Fruit fly (Drosophila melanogaster) whole organism, embryonic: Measurements from ENCODE around the gene cana.

Experiments
- Aef1 ChIP-seq: fragments of 200-800 bp; sonication (Bioruptor generic); IDR thresholded peaks from 3 replicates; pipeline ENCODE4 v1.3.6; 2022; ENCODE audit warnings: missing biosample characterization, missing genetic modification characterization
- CG12219 ChIP-seq: fragments of 200-800 bp; sonication (Bioruptor generic); optimal IDR thresholded peaks from 3 replicates; lab custom pipeline; 2018; ENCODE audit warnings: missing biosample characterization, mild to moderate bottlenecking, missing genetic modification characterization
- CG12744 ChIP-seq: fragments of 200-800 bp; sonication (Bioruptor generic); optimal IDR thresholded peaks from 2 replicates; lab custom pipeline; 2016; ENCODE audit warnings: missing biosample characterization, missing genetic modification characterization
- CG13894 ChIP-seq: fragments of 200-800 bp; sonication (Bioruptor generic); optimal IDR thresholded peaks from 3 replicates; lab custom pipeline; 2018; ENCODE audit warnings: missing biosample characterization, mild to moderate bottlenecking, missing genetic modification characterization, moderate library complexity
- CG14441 ChIP-seq: fragments of 200-800 bp; sonication (Bioruptor generic); IDR thresholded peaks from 2 replicates; pipeline ENCODE4 v1.3.6; 2022; ENCODE audit warnings: missing biosample characterization, missing genetic modification characterization
- CG1529 ChIP-seq: fragments of 200-800 bp; sonication (Bioruptor generic); optimal IDR thresholded peaks from 3 replicates; lab custom pipeline; 2018; ENCODE audit warnings: missing biosample characterization, missing genetic modification characterization
- CG16863 ChIP-seq: fragments of 200-800 bp; sonication (Bioruptor generic); optimal IDR thresholded peaks from 3 replicates; lab custom pipeline; 2016; ENCODE audit warnings: missing biosample characterization, missing genetic modification characterization
- CG17612 ChIP-seq: fragments of 200-800 bp; sonication (Bioruptor generic); IDR thresholded peaks from 2 replicates; pipeline ENCODE4 v1.3.6; 2022; ENCODE audit warnings: missing biosample characterization, missing genetic modification characterization
- CG17829 ChIP-seq: fragments of 200-800 bp; optimal IDR thresholded peaks from 2 replicates; lab custom pipeline; 2019; ENCODE audit warnings: missing biosample characterization, mild to moderate bottlenecking, missing genetic modification characterization, moderate library complexity
- CG1792 ChIP-seq: fragments of 200-800 bp; sonication (Bioruptor generic); optimal IDR thresholded peaks from 2 replicates; lab custom pipeline; 2016; ENCODE audit warnings: missing biosample characterization, missing genetic modification characterization
- CG2120 ChIP-seq: fragments of 200-800 bp; sonication (Bioruptor generic); optimal IDR thresholded peaks from 3 replicates; lab custom pipeline; 2016; ENCODE audit warnings: missing biosample characterization, missing genetic modification characterization
- CG30431 ChIP-seq: fragments of 200-800 bp; sonication (Bioruptor generic); optimal IDR thresholded peaks from 2 replicates; lab custom pipeline; 2017; ENCODE audit warnings: missing biosample characterization, missing genetic modification characterization
- Camta ChIP-seq: fragments of 200-800 bp; sonication (Bioruptor generic); optimal IDR thresholded peaks from 2 replicates; lab custom pipeline; 2016; ENCODE audit warnings: missing biosample characterization, missing genetic modification characterization
- D ChIP-seq, 2 experiments: fragments of 200-800 bp in 1 of 2; fragments of >200 bp in 1 of 2; sonication (Bioruptor generic) in 1 of 2; optimal IDR thresholded peaks; 2 replicates in 1 of 2; 3 replicates in 1 of 2; lab custom pipeline; 2017; ENCODE audit warnings: mild to moderate bottlenecking in 1 of 2, missing biosample characterization in 1 of 2, missing genetic modification characterization in 1 of 2, missing genetic modification reagents in 1 of 2
- Deaf1 ChIP-seq: fragments of 200-800 bp; optimal IDR thresholded peaks from 3 replicates; lab custom pipeline; 2019; ENCODE audit warnings: missing biosample characterization, mild to moderate bottlenecking, missing genetic modification characterization, moderate library complexity
- Drgx ChIP-seq: fragments of 200-800 bp; sonication (Bioruptor generic); IDR thresholded peaks from 2 replicates; pipeline ENCODE4 v1.3.6; 2022; ENCODE audit warnings: missing biosample characterization, missing genetic modification characterization
- Eip74EF ChIP-seq, 2 experiments: fragments of 200-800 bp in 1 of 2; fragments of >200 bp in 1 of 2; sonication (Bioruptor generic) in 1 of 2; optimal IDR thresholded peaks; 2 replicates each; lab custom pipeline; 2017 to 2019; ENCODE audit warnings: missing biosample characterization in 2 of 2, missing genetic modification characterization in 2 of 2, mild to moderate bottlenecking in 1 of 2, moderate library complexity in 1 of 2
- H15 ChIP-seq: fragments of 200-800 bp; sonication (Bioruptor generic); IDR thresholded peaks from 3 replicates; pipeline ENCODE4 v1.3.6; 2022; ENCODE audit warnings: missing biosample characterization, missing genetic modification characterization
- HLH4C ChIP-seq: fragments of 200-800 bp; sonication (Bioruptor generic); IDR thresholded peaks from 3 replicates; pipeline ENCODE4 v1.3.6; 2022; ENCODE audit warnings: missing biosample characterization, missing genetic modification characterization; ENCODE audit not compliant: partially characterized antibody
- Hmr ChIP-seq: fragments of 200-800 bp; sonication (Bioruptor generic); optimal IDR thresholded peaks from 3 replicates; lab custom pipeline; 2017; ENCODE audit warnings: mild to moderate bottlenecking, missing biosample characterization, missing genetic modification reagents, missing genetic modification characterization
- Jarid2 ChIP-seq: fragments of 200-800 bp; sonication (Bioruptor generic); optimal IDR thresholded peaks from 3 replicates; lab custom pipeline; 2017; ENCODE audit warnings: mild to moderate bottlenecking, missing biosample characterization, missing genetic modification reagents, missing genetic modification characterization
- Max ChIP-seq: fragments of 200-800 bp; sonication (Bioruptor generic); optimal IDR thresholded peaks from 2 replicates; lab custom pipeline; 2016; ENCODE audit warnings: missing biosample characterization, mild to moderate bottlenecking, missing genetic modification characterization
- Meics ChIP-seq: fragments of 200-800 bp; sonication (Bioruptor generic); optimal IDR thresholded peaks from 2 replicates; lab custom pipeline; 2017; ENCODE audit warnings: missing biosample characterization, mild to moderate bottlenecking, missing genetic modification characterization
- Myb ChIP-seq: fragments of 200-800 bp; sonication (Bioruptor generic); optimal IDR thresholded peaks from 2 replicates; lab custom pipeline; 2016; ENCODE audit warnings: missing biosample characterization, missing genetic modification characterization
- NfI ChIP-seq: fragments of 200-800 bp; sonication (Bioruptor generic); optimal IDR thresholded peaks from 3 replicates; lab custom pipeline; 2018; ENCODE audit warnings: missing biosample characterization, mild to moderate bottlenecking, missing genetic modification characterization, moderate library complexity
- Optix ChIP-seq: fragments of 200-800 bp; sonication (Bioruptor generic); IDR thresholded peaks from 3 replicates; pipeline ENCODE4 v1.3.6; 2022; ENCODE audit warnings: missing biosample characterization, missing genetic modification characterization
- Poxn ChIP-seq: fragments of 200-800 bp; sonication (Bioruptor generic); IDR thresholded peaks from 2 replicates; pipeline ENCODE4 v1.3.6; 2022; ENCODE audit warnings: missing biosample characterization, missing genetic modification characterization
- Sry-β ChIP-seq: fragments of 200-800 bp; sonication (Bioruptor generic); optimal IDR thresholded peaks from 2 replicates; lab custom pipeline; 2018; ENCODE audit warnings: missing biosample characterization, mild to moderate bottlenecking, missing genetic modification characterization, moderate library complexity
- ash1 ChIP-seq: fragments of 200-800 bp; sonication (Bioruptor generic); optimal IDR thresholded peaks from 2 replicates; lab custom pipeline; 2018; ENCODE audit warnings: missing biosample characterization, mild to moderate bottlenecking, missing genetic modification characterization
- ci ChIP-seq: fragments of 200-800 bp; sonication (Bioruptor generic); IDR thresholded peaks from 3 replicates; pipeline ENCODE4 v1.3.6; 2022; ENCODE audit warnings: missing biosample characterization, missing genetic modification characterization
- dmrt99B ChIP-seq: fragments of 200-800 bp; sonication (Bioruptor generic); optimal IDR thresholded peaks from 2 replicates; lab custom pipeline; 2018; ENCODE audit warnings: missing biosample characterization, mild to moderate bottlenecking, missing genetic modification characterization, moderate library complexity
- esg ChIP-seq: fragments of 200-800 bp; sonication (Bioruptor generic); conservative IDR thresholded peaks from 2 replicates; pipeline ENCODE4 v1.3.6; 2022; ENCODE audit warnings: missing biosample characterization, missing genetic modification characterization
- gcm ChIP-seq: fragments of 200-800 bp; sonication (Bioruptor generic); optimal IDR thresholded peaks from 2 replicates; lab custom pipeline; 2019; ENCODE audit warnings: missing biosample characterization, mild to moderate bottlenecking, missing genetic modification characterization, moderate library complexity
- gro ChIP-seq: fragments of 200-800 bp; sonication (Bioruptor generic); optimal IDR thresholded peaks from 2 replicates; lab custom pipeline; 2016; ENCODE audit warnings: missing biosample characterization, missing genetic modification characterization
- her ChIP-seq: fragments of 200-800 bp; sonication (Bioruptor generic); optimal IDR thresholded peaks from 2 replicates; lab custom pipeline; 2016; ENCODE audit warnings: missing biosample characterization, missing genetic modification characterization
- jumu ChIP-seq: fragments of 200-800 bp; sonication (Bioruptor generic); optimal IDR thresholded peaks from 3 replicates; lab custom pipeline; 2016; ENCODE audit warnings: missing biosample characterization, missing genetic modification characterization
- ken ChIP-seq: fragments of 200-800 bp; sonication (Bioruptor generic); IDR thresholded peaks from 3 replicates; pipeline ENCODE4 v1.3.6; 2022; ENCODE audit warnings: missing biosample characterization, missing genetic modification characterization
- odd ChIP-seq: fragments of 200-800 bp; sonication (Bioruptor generic); optimal IDR thresholded peaks from 2 replicates; lab custom pipeline; 2017; ENCODE audit warnings: missing biosample characterization, mild to moderate bottlenecking, missing genetic modification characterization
- org-1 ChIP-seq: fragments of 200-800 bp; sonication (Bioruptor generic); optimal IDR thresholded peaks from 2 replicates; lab custom pipeline; 2017; ENCODE audit warnings: missing biosample characterization, missing genetic modification characterization
- pita ChIP-seq: fragments of 200-800 bp; sonication (Bioruptor generic); optimal IDR thresholded peaks from 2 replicates; lab custom pipeline; 2017; ENCODE audit warnings: missing biosample characterization, mild to moderate bottlenecking, missing genetic modification characterization
- row ChIP-seq: fragments of 200-800 bp; sonication (Bioruptor generic); IDR thresholded peaks from 3 replicates; pipeline ENCODE4 v1.3.6; 2022; ENCODE audit warnings: missing biosample characterization, missing genetic modification characterization
- run ChIP-seq: fragments of 200-800 bp; sonication (Bioruptor generic); optimal IDR thresholded peaks from 3 replicates; lab custom pipeline; 2018; ENCODE audit warnings: missing biosample characterization, mild to moderate bottlenecking, missing genetic modification characterization
- salm ChIP-seq: fragments of 200-800 bp; sonication (Bioruptor generic); optimal IDR thresholded peaks from 2 replicates; lab custom pipeline; 2018; ENCODE audit warnings: missing biosample characterization, mild to moderate bottlenecking, missing genetic modification characterization
- scrt ChIP-seq: fragments of 200-800 bp; sonication (Bioruptor generic); optimal IDR thresholded peaks from 2 replicates; lab custom pipeline; 2018; ENCODE audit warnings: missing biosample characterization, mild to moderate bottlenecking, missing genetic modification characterization, moderate library complexity
- sd ChIP-seq: fragments of 200-800 bp; sonication (Bioruptor generic); optimal IDR thresholded peaks from 3 replicates; lab custom pipeline; 2018; ENCODE audit warnings: missing biosample characterization, mild to moderate bottlenecking, missing genetic modification characterization, moderate library complexity
- sens ChIP-seq: fragments of 200-800 bp; sonication (Bioruptor generic); peaks from one replicate; lab custom pipeline; 2016; ENCODE audit warnings: missing biosample characterization, missing genetic modification characterization
- sim ChIP-seq: fragments of 200-800 bp; sonication (Bioruptor generic); IDR thresholded peaks from 2 replicates; pipeline ENCODE4 v1.3.6; 2022; ENCODE audit warnings: missing biosample characterization, missing genetic modification characterization
- stwl ChIP-seq: fragments of 200-800 bp; sonication (Bioruptor generic); optimal IDR thresholded peaks from 3 replicates; lab custom pipeline; 2018; ENCODE audit warnings: missing biosample characterization, mild to moderate bottlenecking, missing genetic modification characterization, moderate library complexity
- tap ChIP-seq: fragments of 200-800 bp; optimal IDR thresholded peaks from 3 replicates; lab custom pipeline; 2019; ENCODE audit warnings: missing biosample characterization, mild to moderate bottlenecking, missing genetic modification characterization, moderate library complexity
- trem ChIP-seq: fragments of 200-800 bp; optimal IDR thresholded peaks from 3 replicates; lab custom pipeline; 2019; ENCODE audit warnings: missing biosample characterization, mild to moderate bottlenecking, missing genetic modification characterization, moderate library complexity
- yki ChIP-seq: fragments of >200 bp; optimal IDR thresholded peaks from 3 replicates; lab custom pipeline; 2018
- zen ChIP-seq: fragments of 200-800 bp; sonication (Bioruptor generic); optimal IDR thresholded peaks from 3 replicates; lab custom pipeline; 2018; ENCODE audit warnings: missing biosample characterization, mild to moderate bottlenecking, missing genetic modification characterization, moderate library complexity

Gene cana

DNA sequence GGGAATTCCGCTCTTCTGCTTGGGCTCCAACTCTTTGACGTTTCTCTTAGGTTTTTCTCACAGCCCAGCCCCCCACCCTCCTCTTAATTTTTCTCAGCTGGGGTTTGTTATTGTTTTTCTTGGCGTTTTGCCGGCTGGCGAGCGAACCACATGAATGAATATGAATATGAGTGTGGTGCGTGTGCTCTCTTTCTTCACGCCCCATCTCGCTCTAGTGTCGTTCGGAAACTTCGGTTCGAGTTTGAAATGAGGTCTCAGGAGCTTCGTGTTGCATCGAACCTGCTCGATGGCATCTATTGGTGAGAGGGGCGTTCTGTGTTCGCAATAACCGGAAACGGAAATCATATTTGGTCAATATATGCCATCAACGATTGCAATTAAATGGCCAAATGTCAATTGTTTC, 48.3 kb upstream of the cana start (continued):
- no peak for TF ChIP-seq dmrt99B
- peak in 1 of 2 experiments; percentile 34 for TF ChIP-seq Eip74EF (GFP tag; optimal IDR thresholded peaks at IDR 0.05; lab: Kevin White, UChicago)
- TF ChIP-seq gcm (GFP tag; lab: Kevin White, UChicago): peak; percentile 11
- TF ChIP-seq Deaf1 (tag; lab: Kevin White, UChicago): peak; percentile 97
- TF ChIP-seq CG14441 (GFP tag; lab: Robert Waterston, UW): no peak
- TF ChIP-seq CG12744: no peak
- TF ChIP-seq Poxn (GFP tag; lab: Robert Waterston, UW): no peak
- no peak for TF ChIP-seq yki
- TF ChIP-seq NfI (GFP tag; lab: Kevin White, UChicago): no peak
- TF ChIP-seq jumu (GFP tag; lab: Kevin White, UChicago): no peak
- TF ChIP-seq CG12219 (GFP tag; lab: Kevin White, UChicago): peak; percentile 27
- TF ChIP-seq HLH4C (GFP tag; lab: Robert Waterston, UW): 0 out of 3 replicates have a peak, but pooled peaks have one; percentile 28
- TF ChIP-seq D (optimal IDR thresholded peaks at IDR 0.05; lab: Kevin White, UChicago): no peak
- no peak for TF ChIP-seq D (GFP tag; optimal IDR thresholded peaks at IDR 0.05; lab: Kevin White, UChicago)
- TF ChIP-seq ash1 (GFP tag; lab: Kevin White, UChicago): no peak
- peak; percentile 23 for TF ChIP-seq Jarid2 (GFP tag; lab: Kevin White, UChicago)
- TF ChIP-seq Sry-β (GFP tag; lab: Kevin White, UChicago): no peak
- no peak for TF ChIP-seq CG1792 (GFP tag; lab: Kevin White, UChicago)
- no peak for TF ChIP-seq Camta (GFP tag; lab: Kevin White, UChicago)
- peak; percentile 49; the same call in 2 of the 3 replicates for TF ChIP-seq ci
- no peak for TF ChIP-seq sim (GFP tag; lab: Robert Waterston, UW)
- no peak for TF ChIP-seq CG30431 (GFP tag; lab: Kevin White, UChicago)
- no peak for TF ChIP-seq her
- no peak for TF ChIP-seq odd
- TF ChIP-seq scrt (GFP tag; lab: Kevin White, UChicago): no peak

- no peak for TF ChIP-seq trem (tag; lab: Kevin White, UChicago)
- no peak for TF ChIP-seq org-1 (GFP tag; lab: Kevin White, UChicago)
- peak; percentile 7; the same call in 1 of the 3 replicates for TF ChIP-seq H15 (GFP tag; lab: Robert Waterston, UW)
- no peak for TF ChIP-seq Meics (GFP tag; lab: Kevin White, UChicago)
- TF ChIP-seq pita (GFP tag; lab: Kevin White, UChicago): no peak
- TF ChIP-seq run: no peak
- peak; percentile 41; the same call in 2 of the 3 replicates for TF ChIP-seq row (GFP tag; lab: Robert Waterston, UW)
- peak; percentile 78 for TF ChIP-seq sens (GFP tag; lab: Kevin White, UChicago)
- TF ChIP-seq Hmr (GFP tag; lab: Kevin White, UChicago): peak; percentile 3
- TF ChIP-seq tap (tag; lab: Kevin White, UChicago): no peak
- no peak; the same call in 2 of the 3 replicates for TF ChIP-seq Aef1 (GFP tag; lab: Robert Waterston, UW)
- no peak for TF ChIP-seq gro (GFP tag; lab: Kevin White, UChicago)
- no peak for TF ChIP-seq Drgx
- no peak for TF ChIP-seq CG16863
- TF ChIP-seq ken: no peak
- TF ChIP-seq salm (tag; lab: Kevin White, UChicago): no peak
- TF ChIP-seq CG13894 (tag; lab: Kevin White, UChicago): no peak
- no peak for TF ChIP-seq Optix (GFP tag; lab: Robert Waterston, UW)
- peak; percentile 0 for TF ChIP-seq CG17829 (tag; lab: Kevin White, UChicago)
- peak; percentile 24; the same call in 1 of the 2 replicates for TF ChIP-seq esg
- TF ChIP-seq Max (GFP tag; lab: Kevin White, UChicago): no peak
- TF ChIP-seq stwl (tag; lab: Kevin White, UChicago): no peak
- peak; percentile 17 for TF ChIP-seq zen (tag; lab: Kevin White, UChicago)
- TF ChIP-seq CG1529 (GFP tag; lab: Kevin White, UChicago): no peak
- peak; percentile 20 for TF ChIP-seq CG2120
- TF ChIP-seq CG17612 (GFP tag; lab: Robert Waterston, UW): no peak
- TF ChIP-seq sd (tag; lab: Kevin White, UChicago): no peak
- no peak for TF ChIP-seq Myb (GFP tag; lab: Kevin White, UChicago)
Measured at dm6 chr2L:11222079-11222478, 47.5 kb upstream of the cana start.
